Worm (Caenorhabditis elegans): ENCODE measurements around the gene M117.3.

DNA sequence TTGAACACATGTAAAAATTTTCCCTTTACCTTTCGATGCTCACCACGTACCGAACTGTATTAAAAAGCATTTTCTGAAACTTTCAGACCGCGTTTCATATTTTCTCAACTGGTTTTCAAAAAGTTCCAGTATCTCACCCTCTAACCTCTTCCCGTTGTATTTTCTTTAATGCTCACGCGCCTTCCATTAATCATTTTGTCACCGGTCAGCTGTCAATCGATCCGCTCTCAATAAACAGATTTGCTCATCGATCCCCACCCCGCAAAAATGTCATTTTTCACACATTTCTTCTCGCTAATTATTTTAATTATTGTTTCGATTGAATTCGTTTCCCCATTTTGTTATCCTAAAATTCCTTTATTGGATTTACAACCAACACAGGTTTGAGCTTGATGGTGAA is 43.0 kb upstream of the M117.3 start, which contains the start of gene lpr-2:
- no peak for TF ChIP-seq nhr-237 (tag; optimal IDR thresholded peaks at IDR 0.05)
- TF ChIP-seq snpc-4 (tag; optimal IDR thresholded peaks at IDR 0.05) = no peak
- no peak for TF ChIP-seq fos-1 (tag; optimal IDR thresholded peaks at IDR 0.05)
- TF ChIP-seq mdl-1 (tag; optimal IDR thresholded peaks at IDR 0.05) = no peak
- no peak for TF ChIP-seq R02D3.7 (tag; optimal IDR thresholded peaks at IDR 0.05)
- no peak for TF ChIP-seq pqm-1 (tag; optimal IDR thresholded peaks at IDR 0.05)
- TF ChIP-seq nhr-77 (tag; optimal IDR thresholded peaks at IDR 0.05) = no peak

Measured in whole organism, L3 larva.